Fruit fly (Drosophila melanogaster) whole organism, pupa: Measurements from ENCODE around the gene Gbeta5.

Source experiments
- CG10348 ChIP-seq: fragments of 200-800 bp; sonication (Bioruptor generic); IDR thresholded peaks from 2 replicates; pipeline ENCODE4 v1.3.6; 2022; ENCODE audit warnings: missing biosample characterization, missing genetic modification characterization
- CG12605 ChIP-seq: fragments of 200-800 bp; sonication (Bioruptor generic); IDR thresholded peaks from 2 replicates; pipeline ENCODE4 v1.3.6; 2022; ENCODE audit warnings: missing biosample characterization, missing genetic modification characterization
- CG13204 ChIP-seq: fragments of 200-800 bp; sonication (Bioruptor generic); optimal IDR thresholded peaks from 2 replicates; lab custom pipeline; 2018; ENCODE audit warnings: missing biosample characterization, mild to moderate bottlenecking, missing genetic modification characterization, moderate library complexity
- CG14655 ChIP-seq: fragments of 200-800 bp; sonication (Bioruptor generic); optimal IDR thresholded peaks from 3 replicates; lab custom pipeline; 2017; ENCODE audit warnings: mild to moderate bottlenecking, missing biosample characterization, missing genetic modification reagents, missing genetic modification characterization
- CG15710 ChIP-seq: fragments of 200-800 bp; sonication (Bioruptor generic); optimal IDR thresholded peaks from 2 replicates; lab custom pipeline; 2018; ENCODE audit warnings: missing biosample characterization, mild to moderate bottlenecking, missing genetic modification characterization, moderate library complexity
- CG17806 ChIP-seq: fragments of 200-800 bp; sonication (Bioruptor generic); optimal IDR thresholded peaks from 2 replicates; lab custom pipeline; 2018; ENCODE audit warnings: missing biosample characterization, mild to moderate bottlenecking, missing genetic modification characterization, moderate library complexity
- CG32121 ChIP-seq: fragments of 200-800 bp; sonication (Bioruptor generic); IDR thresholded peaks from 2 replicates; pipeline ENCODE4 v1.3.6; 2022; ENCODE audit warnings: missing biosample characterization, missing genetic modification characterization
- CG34367 ChIP-seq: fragments of 200-800 bp; sonication (Bioruptor generic); optimal IDR thresholded peaks from 2 replicates; lab custom pipeline; 2018; ENCODE audit warnings: missing biosample characterization, mild to moderate bottlenecking, missing genetic modification characterization
- CG4496 ChIP-seq: fragments of 200-800 bp; sonication (Bioruptor generic); IDR thresholded peaks from 3 replicates; pipeline ENCODE4 v1.3.6; 2022; ENCODE audit warnings: missing biosample characterization, missing genetic modification characterization
- CG8159 ChIP-seq: fragments of 200-800 bp; sonication (Bioruptor generic); optimal IDR thresholded peaks from 3 replicates; lab custom pipeline; 2018; ENCODE audit warnings: missing biosample characterization, mild to moderate bottlenecking, missing genetic modification characterization, moderate library complexity
- CG8301 ChIP-seq: fragments of 200-800 bp; sonication (Bioruptor generic); optimal IDR thresholded peaks from 2 replicates; lab custom pipeline; 2018; ENCODE audit warnings: missing biosample characterization, mild to moderate bottlenecking, missing genetic modification characterization
- CG9948 ChIP-seq: fragments of 200-800 bp; sonication (Bioruptor generic); optimal IDR thresholded peaks from 2 replicates; lab custom pipeline; 2018; ENCODE audit warnings: missing biosample characterization, mild to moderate bottlenecking, missing genetic modification characterization, moderate library complexity
- D1 ChIP-seq: fragments of 200-800 bp; sonication (Bioruptor generic); optimal IDR thresholded peaks from 2 replicates; lab custom pipeline; 2018; ENCODE audit warnings: missing biosample characterization, mild to moderate bottlenecking, missing genetic modification characterization, moderate library complexity
- EcR ChIP-seq: fragments of 200-800 bp; sonication (Bioruptor generic); optimal IDR thresholded peaks from 3 replicates; lab custom pipeline; 2019; ENCODE audit warnings: missing biosample characterization, missing genetic modification characterization, mild to moderate bottlenecking, moderate library complexity, missing genetic modification reagents
- Ets98B ChIP-seq: fragments of 200-800 bp; sonication (Bioruptor generic); IDR thresholded peaks from 2 replicates; pipeline ENCODE4 v1.3.6; 2022; ENCODE audit warnings: missing biosample characterization, missing genetic modification characterization
- Pif1A ChIP-seq: fragments of 200-800 bp; sonication (Bioruptor generic); optimal IDR thresholded peaks from 3 replicates; lab custom pipeline; 2016; ENCODE audit warnings: missing biosample characterization, missing genetic modification characterization
- Pif1B ChIP-seq: fragments of 200-800 bp; sonication (Bioruptor generic); optimal IDR thresholded peaks from 3 replicates; lab custom pipeline; 2016; ENCODE audit warnings: missing biosample characterization, missing genetic modification characterization
- Snoo ChIP-seq: fragments of 200-800 bp; sonication (Bioruptor generic); optimal IDR thresholded peaks from 3 replicates; lab custom pipeline; 2017; ENCODE audit warnings: missing biosample characterization, mild to moderate bottlenecking, missing genetic modification characterization, inconsistent platforms
- fd96Ca ChIP-seq: fragments of 200-800 bp; sonication (Bioruptor generic); IDR thresholded peaks from 3 replicates; pipeline ENCODE4 v1.3.6; 2022; ENCODE audit warnings: missing biosample characterization, missing genetic modification characterization
- gl ChIP-seq: fragments of 200-800 bp; sonication (Bioruptor generic); optimal IDR thresholded peaks from 2 replicates; lab custom pipeline; 2018; ENCODE audit warnings: missing biosample characterization, mild to moderate bottlenecking, missing genetic modification characterization
- rn ChIP-seq: fragments of 200-800 bp; sonication (Bioruptor generic); IDR thresholded peaks from 2 replicates; pipeline ENCODE4 v1.3.6; 2022; ENCODE audit warnings: missing biosample characterization, missing genetic modification characterization

The Gbeta5 gene

DNA sequence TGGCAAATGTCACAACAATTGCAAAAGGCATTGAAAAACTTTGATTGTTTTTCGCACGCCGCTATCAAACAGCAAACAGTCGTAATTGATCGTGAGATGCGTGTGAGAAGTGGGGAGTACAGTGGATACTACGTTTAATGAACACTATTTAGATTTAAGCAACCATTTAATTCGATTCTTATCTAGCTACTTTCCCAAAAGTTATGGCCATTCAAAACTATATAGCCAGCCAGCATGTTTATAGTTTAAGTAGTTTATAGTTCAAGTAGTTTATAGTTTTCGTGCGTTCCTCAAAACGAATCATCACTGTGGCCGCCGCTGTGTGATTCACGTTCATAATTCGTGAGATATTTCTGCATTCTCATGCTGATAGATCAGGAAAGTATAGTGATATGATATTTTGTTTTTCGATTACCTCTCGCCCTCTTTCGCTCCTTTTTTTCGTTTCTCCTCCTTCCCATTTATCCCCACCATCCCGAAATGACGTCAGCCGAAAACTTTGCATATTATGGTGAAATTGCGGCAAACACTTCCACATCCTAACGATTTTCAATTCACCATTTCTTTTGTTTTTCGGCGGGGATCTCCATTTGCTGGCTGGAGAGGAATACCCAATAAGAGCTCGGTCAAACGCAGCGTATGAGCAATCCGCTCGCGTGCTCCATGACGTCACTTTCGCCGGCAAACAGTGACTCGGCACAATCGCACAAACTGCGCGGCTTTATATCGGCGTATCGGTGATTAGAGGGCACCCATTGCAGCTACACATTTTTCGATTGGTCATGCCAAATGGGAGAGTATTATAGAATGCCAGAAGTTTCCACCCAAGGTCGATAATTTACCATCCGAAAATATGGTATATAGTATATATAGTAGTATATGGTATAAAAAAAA, 38.4 kb downstream of the Gbeta5 start:
- peak; percentile 5 for TF ChIP-seq CG9948 (tag; lab: Kevin White, UChicago)
- TF ChIP-seq CG10348 (GFP tag; lab: Robert Waterston, UW), result no peak
- 0 out of 3 replicates have a peak, but pooled peaks have one; percentile 10 for TF ChIP-seq fd96Ca (GFP tag; lab: Robert Waterston, UW)
- no peak for TF ChIP-seq CG17806 (tag; lab: Kevin White, UChicago)
- TF ChIP-seq rn (GFP tag; lab: Robert Waterston, UW), result no peak
- TF ChIP-seq Pif1A (GFP tag; lab: Kevin White, UChicago), result no peak
- TF ChIP-seq CG13204 (GFP tag; lab: Kevin White, UChicago), result no peak
- TF ChIP-seq CG15710 (tag; lab: Kevin White, UChicago), result peak; percentile 8
- TF ChIP-seq Snoo (tag; lab: Kevin White, UChicago), result no peak
- TF ChIP-seq, all 21 proteins: peak for 3

dm6 chrX:8112715-8113114, 39.4 kb downstream of the Gbeta5 start:
- TF ChIP-seq fd96Ca (GFP tag; lab: Robert Waterston, UW) (0 out of 3 replicates have a peak, but pooled peaks have one; percentile 14), rn (GFP tag; lab: Robert Waterston, UW) (no peak)
- TF ChIP-seq, all 21 proteins: peak for 1

DNA sequence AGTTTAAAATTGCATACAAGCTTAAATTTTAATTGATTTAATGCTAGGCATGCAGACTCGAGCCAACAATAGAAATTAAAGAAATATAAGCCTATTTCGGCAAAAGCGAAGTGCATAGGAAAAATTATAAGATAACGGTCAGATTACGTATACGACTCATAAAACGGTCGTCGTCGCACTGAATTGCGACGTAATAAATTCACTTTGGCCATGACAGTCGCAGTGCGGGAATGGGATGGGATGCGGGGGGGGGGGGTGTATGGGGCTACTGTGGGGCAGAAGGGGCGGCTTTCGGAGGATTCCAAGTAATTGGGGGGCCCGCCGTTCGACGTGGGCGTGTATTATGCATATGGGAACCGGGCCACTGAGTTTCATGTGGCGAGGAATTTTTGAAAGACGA, 41.1 kb downstream of the Gbeta5 start:
- no peak for TF ChIP-seq Pif1B (GFP tag; lab: Kevin White, UChicago)
- TF ChIP-seq EcR, result no peak
- TF ChIP-seq CG12605, result no peak
- TF ChIP-seq rn (GFP tag; lab: Robert Waterston, UW), result no peak
- TF ChIP-seq D1 (tag; lab: Kevin White, UChicago), result no peak
- no peak for TF ChIP-seq CG34367 (tag; lab: Kevin White, UChicago)
- TF ChIP-seq CG8301 (tag; lab: Kevin White, UChicago), result no peak
- no peak for TF ChIP-seq CG10348 (GFP tag; lab: Robert Waterston, UW)
- no peak for TF ChIP-seq Ets98B (GFP tag; lab: Robert Waterston, UW)

dm6 chrX:8107936-8108335, 44.1 kb downstream of the Gbeta5 start:
- no peak for TF ChIP-seq CG8301 (tag; lab: Kevin White, UChicago)
- TF ChIP-seq gl (tag; lab: Kevin White, UChicago), result no peak
- TF ChIP-seq, all 21 proteins: peak for 0

- TF ChIP-seq Pif1B (GFP tag; lab: Kevin White, UChicago) (no peak), rn (GFP tag; lab: Robert Waterston, UW) (no peak), CG13204 (GFP tag; lab: Kevin White, UChicago) (no peak), CG10348 (GFP tag; lab: Robert Waterston, UW) (no peak), D1 (tag; lab: Kevin White, UChicago) (no peak), fd96Ca (GFP tag; lab: Robert Waterston, UW) (no peak), CG32121 (GFP tag; lab: Robert Waterston, UW) (no peak), CG12605 (no peak), CG8301 (tag; lab: Kevin White, UChicago) (no peak), Pif1A (GFP tag; lab: Kevin White, UChicago) (no peak), CG34367 (tag; lab: Kevin White, UChicago) (no peak), gl (tag; lab: Kevin White, UChicago) (no peak), Snoo (tag; lab: Kevin White, UChicago) (no peak), CG4496 (no peak), EcR (no peak), CG8159 (tag; lab: Kevin White, UChicago) (no peak), CG9948 (tag; lab: Kevin White, UChicago) (no peak), CG14655 (no peak), CG15710 (tag; lab: Kevin White, UChicago) (no peak)
Observed at dm6 chrX:8106281-8107050, 45.6 kb downstream of the Gbeta5 start.

- TF ChIP-seq rn (GFP tag; lab: Robert Waterston, UW) (peak; percentile 91), Ets98B (GFP tag; lab: Robert Waterston, UW) (peak; percentile 97), EcR (no peak), Pif1B (GFP tag; lab: Kevin White, UChicago) (peak; percentile 91), CG15710 (tag; lab: Kevin White, UChicago) (peak; percentile 91), CG10348 (GFP tag; lab: Robert Waterston, UW) (peak; percentile 73; the same call in 1 of the 2 replicates), CG8159 (tag; lab: Kevin White, UChicago) (peak; percentile 88), CG14655 (peak; percentile 93), D1 (tag; lab: Kevin White, UChicago) (peak; percentile 37), CG4496 (peak; percentile 98), CG9948 (tag; lab: Kevin White, UChicago) (peak; percentile 88), CG32121 (GFP tag; lab: Robert Waterston, UW) (peak; percentile 97), Pif1A (GFP tag; lab: Kevin White, UChicago) (peak; percentile 88), CG12605 (peak; percentile 96), CG13204 (GFP tag; lab: Kevin White, UChicago) (peak; percentile 73), fd96Ca (GFP tag; lab: Robert Waterston, UW) (peak; percentile 96), CG8301 (tag; lab: Kevin White, UChicago) (peak; percentile 91), gl (tag; lab: Kevin White, UChicago) (peak; percentile 70), CG34367 (tag; lab: Kevin White, UChicago) (peak; percentile 87), CG17806 (tag; lab: Kevin White, UChicago) (peak; percentile 89), Snoo (tag; lab: Kevin White, UChicago) (peak; percentile 40)
Observed at dm6 chrX:8101479-8102198, 50.4 kb downstream of the Gbeta5 start, which contains the start of gene CG2258. CG2258 (minus strand) TSS chrX:8102095.
